Fruit fly (Drosophila melanogaster) whole organism, pupa: ENCODE data around the gene brv2.

ENCODE experiments used
- CG10348 ChIP-seq: fragments of 200-800 bp; sonication (Bioruptor generic); IDR thresholded peaks from 2 replicates; pipeline ENCODE4 v1.3.6; 2022; ENCODE audit warnings: missing biosample characterization, missing genetic modification characterization
- CG12605 ChIP-seq: fragments of 200-800 bp; sonication (Bioruptor generic); IDR thresholded peaks from 2 replicates; pipeline ENCODE4 v1.3.6; 2022; ENCODE audit warnings: missing biosample characterization, missing genetic modification characterization
- CG13204 ChIP-seq: fragments of 200-800 bp; sonication (Bioruptor generic); optimal IDR thresholded peaks from 2 replicates; lab custom pipeline; 2018; ENCODE audit warnings: missing biosample characterization, mild to moderate bottlenecking, missing genetic modification characterization, moderate library complexity
- CG14655 ChIP-seq: fragments of 200-800 bp; sonication (Bioruptor generic); optimal IDR thresholded peaks from 3 replicates; lab custom pipeline; 2017; ENCODE audit warnings: mild to moderate bottlenecking, missing biosample characterization, missing genetic modification reagents, missing genetic modification characterization
- CG15710 ChIP-seq: fragments of 200-800 bp; sonication (Bioruptor generic); optimal IDR thresholded peaks from 2 replicates; lab custom pipeline; 2018; ENCODE audit warnings: missing biosample characterization, mild to moderate bottlenecking, missing genetic modification characterization, moderate library complexity
- CG17806 ChIP-seq: fragments of 200-800 bp; sonication (Bioruptor generic); optimal IDR thresholded peaks from 2 replicates; lab custom pipeline; 2018; ENCODE audit warnings: missing biosample characterization, mild to moderate bottlenecking, missing genetic modification characterization, moderate library complexity
- CG32121 ChIP-seq: fragments of 200-800 bp; sonication (Bioruptor generic); IDR thresholded peaks from 2 replicates; pipeline ENCODE4 v1.3.6; 2022; ENCODE audit warnings: missing biosample characterization, missing genetic modification characterization
- CG34367 ChIP-seq: fragments of 200-800 bp; sonication (Bioruptor generic); optimal IDR thresholded peaks from 2 replicates; lab custom pipeline; 2018; ENCODE audit warnings: missing biosample characterization, mild to moderate bottlenecking, missing genetic modification characterization
- CG4496 ChIP-seq: fragments of 200-800 bp; sonication (Bioruptor generic); IDR thresholded peaks from 3 replicates; pipeline ENCODE4 v1.3.6; 2022; ENCODE audit warnings: missing biosample characterization, missing genetic modification characterization
- CG8159 ChIP-seq: fragments of 200-800 bp; sonication (Bioruptor generic); optimal IDR thresholded peaks from 3 replicates; lab custom pipeline; 2018; ENCODE audit warnings: missing biosample characterization, mild to moderate bottlenecking, missing genetic modification characterization, moderate library complexity
- CG8301 ChIP-seq: fragments of 200-800 bp; sonication (Bioruptor generic); optimal IDR thresholded peaks from 2 replicates; lab custom pipeline; 2018; ENCODE audit warnings: missing biosample characterization, mild to moderate bottlenecking, missing genetic modification characterization
- CG9948 ChIP-seq: fragments of 200-800 bp; sonication (Bioruptor generic); optimal IDR thresholded peaks from 2 replicates; lab custom pipeline; 2018; ENCODE audit warnings: missing biosample characterization, mild to moderate bottlenecking, missing genetic modification characterization, moderate library complexity
- D1 ChIP-seq: fragments of 200-800 bp; sonication (Bioruptor generic); optimal IDR thresholded peaks from 2 replicates; lab custom pipeline; 2018; ENCODE audit warnings: missing biosample characterization, mild to moderate bottlenecking, missing genetic modification characterization, moderate library complexity
- EcR ChIP-seq: fragments of 200-800 bp; sonication (Bioruptor generic); optimal IDR thresholded peaks from 3 replicates; lab custom pipeline; 2019; ENCODE audit warnings: missing biosample characterization, missing genetic modification characterization, mild to moderate bottlenecking, moderate library complexity, missing genetic modification reagents
- Ets98B ChIP-seq: fragments of 200-800 bp; sonication (Bioruptor generic); IDR thresholded peaks from 2 replicates; pipeline ENCODE4 v1.3.6; 2022; ENCODE audit warnings: missing biosample characterization, missing genetic modification characterization
- Pif1A ChIP-seq: fragments of 200-800 bp; sonication (Bioruptor generic); optimal IDR thresholded peaks from 3 replicates; lab custom pipeline; 2016; ENCODE audit warnings: missing biosample characterization, missing genetic modification characterization
- Pif1B ChIP-seq: fragments of 200-800 bp; sonication (Bioruptor generic); optimal IDR thresholded peaks from 3 replicates; lab custom pipeline; 2016; ENCODE audit warnings: missing biosample characterization, missing genetic modification characterization
- fd96Ca ChIP-seq: fragments of 200-800 bp; sonication (Bioruptor generic); IDR thresholded peaks from 3 replicates; pipeline ENCODE4 v1.3.6; 2022; ENCODE audit warnings: missing biosample characterization, missing genetic modification characterization
- gl ChIP-seq: fragments of 200-800 bp; sonication (Bioruptor generic); optimal IDR thresholded peaks from 2 replicates; lab custom pipeline; 2018; ENCODE audit warnings: missing biosample characterization, mild to moderate bottlenecking, missing genetic modification characterization
- rn ChIP-seq: fragments of 200-800 bp; sonication (Bioruptor generic); IDR thresholded peaks from 2 replicates; pipeline ENCODE4 v1.3.6; 2022; ENCODE audit warnings: missing biosample characterization, missing genetic modification characterization

brv2 gene

dm6 chr3L:17383714-17384113 is 39.2 kb upstream of the brv2 start:
- TF ChIP-seq CG14655 (GFP tag; lab: Kevin White, UChicago) (no peak), CG9948 (tag; lab: Kevin White, UChicago) (no peak), CG13204 (GFP tag; lab: Kevin White, UChicago) (no peak)

DNA sequence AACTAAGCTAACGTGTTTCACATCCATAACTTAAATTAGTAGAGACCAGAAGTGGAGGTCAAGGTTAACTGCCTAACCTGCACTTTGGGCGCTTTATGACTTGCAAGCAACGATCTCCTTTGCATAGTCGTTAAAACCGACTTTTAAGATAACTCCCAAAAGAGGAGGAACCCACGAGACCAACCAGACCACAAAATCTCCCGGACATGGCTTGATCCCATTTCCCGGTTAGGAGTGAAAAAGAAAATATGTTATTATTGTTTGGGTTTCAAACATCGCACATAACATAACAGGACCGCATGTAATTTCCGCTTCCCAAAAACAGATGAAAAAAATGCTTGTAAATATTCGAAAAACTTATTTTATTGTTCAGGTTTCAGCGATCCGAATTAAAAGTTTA is 38.8 kb upstream of the brv2 start:
- no peak for TF ChIP-seq Pif1A
- no peak for TF ChIP-seq rn (GFP tag; lab: Robert Waterston, UW)
- TF ChIP-seq CG12605 (GFP tag; lab: Robert Waterston, UW), result no peak
- no peak for TF ChIP-seq CG32121 (GFP tag; lab: Robert Waterston, UW)

DNA sequence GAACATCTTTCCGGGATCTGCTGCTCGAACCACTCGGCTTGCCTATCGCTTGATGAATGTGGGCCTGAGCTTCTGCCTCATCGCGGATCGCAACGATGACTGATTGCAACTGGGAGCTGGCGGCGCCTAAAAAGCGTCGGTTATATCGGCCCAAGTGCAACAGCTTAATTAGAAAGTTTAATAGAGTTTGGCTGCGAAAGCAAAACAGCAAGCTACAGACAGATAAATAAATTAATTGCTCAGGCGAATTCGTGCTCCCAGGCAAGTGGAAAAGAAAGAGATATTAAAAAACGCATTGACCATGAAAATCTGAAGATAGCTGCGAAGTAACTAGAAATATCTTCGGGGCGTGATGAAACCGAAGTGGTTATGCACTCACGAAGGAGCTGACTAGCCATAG is 38.1 kb upstream of the brv2 start, which contains the start of gene CG13728:
TSS of gene CG13728 (minus strand) at position 101 of the 400 bp plus-strand sequence.
- no peak for TF ChIP-seq CG8159 (tag; lab: Kevin White, UChicago)

DNA sequence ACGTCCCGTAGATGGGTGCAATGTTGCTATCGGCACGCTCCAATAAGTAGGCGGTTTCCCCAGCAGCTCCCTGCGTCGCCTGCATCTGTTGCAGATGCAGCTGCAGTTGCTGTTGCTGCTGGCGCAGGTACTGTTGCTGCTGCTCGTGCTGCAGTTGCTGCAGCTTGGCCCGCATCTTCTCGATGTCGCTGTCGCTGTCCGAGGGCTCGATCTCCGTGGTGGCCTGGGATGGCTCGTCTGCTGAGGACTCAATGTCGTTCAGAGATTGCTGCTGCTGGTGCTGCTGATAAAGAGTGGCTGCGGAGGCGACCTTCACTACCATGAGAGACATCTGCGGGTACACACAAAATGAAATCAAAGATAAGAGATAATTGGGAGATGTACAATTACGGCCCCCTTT is 37.5 kb upstream of the brv2 start:
- no peak for TF ChIP-seq CG13204 (GFP tag; lab: Kevin White, UChicago)
- TF ChIP-seq, all 21 proteins: peak for 0

DNA sequence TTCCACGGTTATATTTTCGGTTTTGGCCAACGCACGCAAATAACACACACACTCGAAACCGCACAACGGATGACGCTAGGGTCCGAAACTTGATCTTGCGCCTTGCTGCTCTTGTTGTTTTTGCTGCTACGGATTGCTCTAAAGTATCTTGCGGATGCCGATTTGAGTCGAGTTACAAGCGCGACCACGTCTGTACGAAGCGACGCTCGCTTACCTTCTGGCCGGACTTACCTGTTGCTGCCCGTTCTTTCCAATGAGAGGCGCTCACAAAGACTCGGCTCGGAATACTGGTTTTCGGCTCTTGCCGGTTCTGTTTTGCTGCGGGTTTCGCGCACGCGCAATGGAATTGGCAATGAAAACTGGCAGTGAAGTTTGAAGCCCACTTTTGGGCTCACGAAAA is 34.8 kb upstream of the brv2 start, which contains the start of gene Cad74A:
TSS of gene Cad74A (minus strand) at position 220 of the 400 bp plus-strand sequence.
- TF ChIP-seq Ets98B (GFP tag; lab: Robert Waterston, UW) (peak; percentile 58; the same call in 1 of the 2 replicates), Pif1B (GFP tag; lab: Kevin White, UChicago) (peak; percentile 38), CG32121 (GFP tag; lab: Robert Waterston, UW) (no peak), CG13204 (GFP tag; lab: Kevin White, UChicago) (peak; percentile 35), CG4496 (peak; percentile 51; the same call in 2 of the 3 replicates), fd96Ca (GFP tag; lab: Robert Waterston, UW) (no peak), CG14655 (GFP tag; lab: Kevin White, UChicago) (no peak), EcR (GFP tag; lab: Kevin White, UChicago) (peak; percentile 38)

dm6 chr3L:17374956-17375621 is 30.6 kb upstream of the brv2 start:
- TF ChIP-seq CG32121 (GFP tag; lab: Robert Waterston, UW), result peak; percentile 47; the same call in 1 of the 2 replicates
- TF ChIP-seq CG15710, result no peak
- TF ChIP-seq CG14655 (GFP tag; lab: Kevin White, UChicago), result peak; percentile 48
- no peak for TF ChIP-seq CG10348 (GFP tag; lab: Robert Waterston, UW)
- no peak for TF ChIP-seq CG9948 (tag; lab: Kevin White, UChicago)
- peak; percentile 67; the same call in 2 of the 3 replicates for TF ChIP-seq CG4496
- TF ChIP-seq fd96Ca (GFP tag; lab: Robert Waterston, UW), result peak; percentile 46; the same call in 2 of the 3 replicates
- TF ChIP-seq Ets98B (GFP tag; lab: Robert Waterston, UW), result peak; percentile 53; the same call in 1 of the 2 replicates
- TF ChIP-seq CG13204 (GFP tag; lab: Kevin White, UChicago), result no peak
- TF ChIP-seq CG8301 (tag; lab: Kevin White, UChicago), result peak; percentile 52
- TF ChIP-seq D1, result no peak

DNA sequence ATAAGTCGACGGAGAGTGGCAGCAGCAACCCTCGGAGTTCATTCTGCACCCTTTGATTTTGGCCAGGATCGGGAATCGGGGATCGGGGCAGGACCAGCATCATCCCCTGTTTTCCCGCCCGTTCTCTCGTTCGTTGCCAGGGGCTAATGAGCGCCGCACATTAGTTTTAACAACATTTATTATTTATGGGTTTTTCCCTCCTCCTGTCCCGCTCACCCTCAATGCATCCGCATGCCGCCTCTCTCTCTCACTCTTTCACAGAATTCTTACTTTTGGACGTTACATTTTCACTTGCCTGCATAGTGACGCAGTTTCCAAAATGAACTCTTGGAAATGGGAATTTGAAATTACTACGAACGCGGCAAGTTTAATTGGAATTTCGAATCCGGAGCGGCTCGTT is 22.4 kb upstream of the brv2 start:
- no peak for TF ChIP-seq CG14655 (GFP tag; lab: Kevin White, UChicago)
- no peak for TF ChIP-seq EcR (GFP tag; lab: Kevin White, UChicago)
- TF ChIP-seq D1, result no peak
- TF ChIP-seq CG34367, result no peak
- TF ChIP-seq Pif1A, result no peak
- no peak for TF ChIP-seq CG12605 (GFP tag; lab: Robert Waterston, UW)
- TF ChIP-seq gl, result no peak

- TF ChIP-seq fd96Ca (GFP tag; lab: Robert Waterston, UW), result no peak
- no peak for TF ChIP-seq CG14655 (GFP tag; lab: Kevin White, UChicago)
- TF ChIP-seq D1, result no peak
- TF ChIP-seq CG8159 (tag; lab: Kevin White, UChicago), result no peak
- no peak for TF ChIP-seq CG32121 (GFP tag; lab: Robert Waterston, UW)
- no peak for TF ChIP-seq Ets98B (GFP tag; lab: Robert Waterston, UW)
- TF ChIP-seq CG9948 (tag; lab: Kevin White, UChicago), result no peak
- no peak for TF ChIP-seq rn (GFP tag; lab: Robert Waterston, UW)
- no peak for TF ChIP-seq CG17806 (tag; lab: Kevin White, UChicago)
- TF ChIP-seq CG34367, result no peak
- TF ChIP-seq CG4496, result no peak
- TF ChIP-seq Pif1A, result no peak
- no peak for TF ChIP-seq CG8301 (tag; lab: Kevin White, UChicago)
- TF ChIP-seq CG15710, result no peak
- no peak for TF ChIP-seq CG10348 (GFP tag; lab: Robert Waterston, UW)
- TF ChIP-seq gl, result no peak
- TF ChIP-seq Pif1B (GFP tag; lab: Kevin White, UChicago), result no peak
Observed at dm6 chr3L:17364023-17364422, 19.5 kb upstream of the brv2 start.
